Fruit fly (Drosophila melanogaster) whole organism, embryonic: Measurements from ENCODE around the gene Or85a.

Experiments
- Ada2b ChIP-seq: fragments of 200-800 bp; sonication (Bioruptor generic); IDR thresholded peaks from 2 replicates; pipeline ENCODE4 v1.3.6; 2022; ENCODE audit warnings: missing biosample characterization, missing genetic modification characterization
- CG10267 ChIP-seq: fragments of 200-800 bp; sonication (Bioruptor generic); optimal IDR thresholded peaks from 2 replicates; lab custom pipeline; 2018; ENCODE audit warnings: missing biosample characterization, mild to moderate bottlenecking, missing genetic modification characterization, moderate library complexity
- CG10979 ChIP-seq: fragments of 200-800 bp; sonication (Bioruptor generic); optimal IDR thresholded peaks from 2 replicates; lab custom pipeline; 2018; ENCODE audit warnings: missing biosample characterization, mild to moderate bottlenecking, missing genetic modification characterization, moderate library complexity
- CG12071 ChIP-seq: fragments of 200-800 bp; sonication (Bioruptor generic); optimal IDR thresholded peaks from 3 replicates; lab custom pipeline; 2018; ENCODE audit warnings: missing biosample characterization, mild to moderate bottlenecking, missing genetic modification characterization
- CG13287 ChIP-seq: fragments of 200-800 bp; sonication (Bioruptor generic); IDR thresholded peaks from 2 replicates; pipeline ENCODE4 v1.3.6; 2022; ENCODE audit warnings: missing biosample characterization, missing genetic modification characterization; ENCODE audit not compliant: partially characterized antibody
- CG14050 ChIP-seq: fragments of 200-800 bp; sonication (Bioruptor generic); IDR thresholded peaks from 3 replicates; pipeline ENCODE4 v1.3.6; 2022; ENCODE audit warnings: missing biosample characterization, missing genetic modification characterization
- CG2116 ChIP-seq: fragments of 200-800 bp; sonication (Bioruptor generic); optimal IDR thresholded peaks from 3 replicates; lab custom pipeline; 2018; ENCODE audit warnings: missing biosample characterization, mild to moderate bottlenecking, missing genetic modification characterization
- CG2199 ChIP-seq: fragments of 200-800 bp; sonication (Bioruptor generic); IDR thresholded peaks from 3 replicates; pipeline ENCODE4 v1.3.6; 2022; ENCODE audit warnings: missing biosample characterization, missing genetic modification characterization
- CG2202 ChIP-seq: fragments of 200-800 bp; sonication (Bioruptor generic); optimal IDR thresholded peaks from 2 replicates; lab custom pipeline; 2018; ENCODE audit warnings: missing biosample characterization, mild to moderate bottlenecking, missing genetic modification characterization
- CG3838 ChIP-seq: fragments of 200-800 bp; sonication (Bioruptor generic); optimal IDR thresholded peaks from 3 replicates; lab custom pipeline; 2016; ENCODE audit warnings: missing biosample characterization, missing genetic modification characterization
- CG4328 ChIP-seq: fragments of 200-800 bp; sonication (Bioruptor generic); optimal IDR thresholded peaks from 3 replicates; lab custom pipeline; 2017; ENCODE audit warnings: missing biosample characterization, missing genetic modification reagents, missing genetic modification characterization
- CG4820 ChIP-seq: fragments of 200-800 bp; sonication (Bioruptor generic); optimal IDR thresholded peaks from 3 replicates; lab custom pipeline; 2016; ENCODE audit warnings: missing biosample characterization, missing genetic modification characterization
- CG6175 ChIP-seq: fragments of 200-800 bp; sonication (Bioruptor generic); IDR thresholded peaks from 3 replicates; pipeline ENCODE4 v1.3.6; 2022; ENCODE audit warnings: missing biosample characterization, missing genetic modification characterization
- CG6272 ChIP-seq: fragments of 200-800 bp; sonication (Bioruptor generic); IDR thresholded peaks from 2 replicates; pipeline ENCODE4 v1.3.6; 2022; ENCODE audit warnings: missing biosample characterization, missing genetic modification characterization
- CG7372 ChIP-seq: fragments of 200-800 bp; sonication (Bioruptor generic); IDR thresholded peaks from 2 replicates; pipeline ENCODE4 v1.3.6; 2022; ENCODE audit warnings: missing biosample characterization, missing genetic modification characterization
- CG8359 ChIP-seq: fragments of 200-800 bp; sonication (Bioruptor generic); optimal IDR thresholded peaks from 2 replicates; lab custom pipeline; 2017; ENCODE audit warnings: missing biosample characterization, mild to moderate bottlenecking, missing genetic modification characterization, borderline replicate concordance
- CG9797 ChIP-seq: fragments of 200-800 bp; sonication (Bioruptor generic); optimal IDR thresholded peaks from 3 replicates; lab custom pipeline; 2018; ENCODE audit warnings: missing biosample characterization, mild to moderate bottlenecking, missing genetic modification characterization
- Chrac-16 ChIP-seq: fragments of 200-800 bp; sonication (Bioruptor generic); optimal IDR thresholded peaks from 3 replicates; lab custom pipeline; 2016; ENCODE audit warnings: missing biosample characterization, missing genetic modification characterization
- Dref ChIP-seq: fragments of 200-800 bp; sonication (Bioruptor generic); IDR thresholded peaks from 2 replicates; pipeline ENCODE4 v1.3.6; 2022; ENCODE audit warnings: missing biosample characterization, missing genetic modification characterization
- Elba2 ChIP-seq: fragments of 200-800 bp; sonication (Bioruptor generic); optimal IDR thresholded peaks from 3 replicates; lab custom pipeline; 2016; ENCODE audit warnings: missing biosample characterization, missing genetic modification characterization
- Lpt ChIP-seq: fragments of >200 bp; optimal IDR thresholded peaks from 2 replicates; lab custom pipeline; 2018; ENCODE audit warnings: missing biosample characterization, missing genetic modification characterization
- MESR4 ChIP-seq: fragments of 200-800 bp; sonication (Bioruptor generic); optimal IDR thresholded peaks from 2 replicates; lab custom pipeline; 2018; ENCODE audit warnings: missing biosample characterization, mild to moderate bottlenecking, missing genetic modification characterization, moderate library complexity
- Nf-YB ChIP-seq: fragments of 200-800 bp; sonication (Bioruptor generic); optimal IDR thresholded peaks from 3 replicates; lab custom pipeline; 2019; ENCODE audit warnings: missing biosample characterization, mild to moderate bottlenecking, missing genetic modification characterization, moderate library complexity
- Pdp1 ChIP-seq, 2 experiments: fragments of 200-800 bp; sonication (Bioruptor generic); optimal IDR thresholded peaks; 3 replicates each; lab custom pipeline; 2016; ENCODE audit warnings: missing biosample characterization in 2 of 2, missing genetic modification characterization in 2 of 2, mild to moderate bottlenecking in 1 of 2, moderate library complexity in 1 of 2
- Ptx1 ChIP-seq: fragments of 200-800 bp; sonication (Bioruptor generic); IDR thresholded peaks from 2 replicates; pipeline ENCODE4 v1.3.6; 2022; ENCODE audit warnings: missing biosample characterization, missing genetic modification characterization
- Ravus ChIP-seq: fragments of 200-800 bp; sonication (Bioruptor generic); IDR thresholded peaks from 2 replicates; pipeline ENCODE4 v1.3.6; 2022; ENCODE audit warnings: missing biosample characterization, missing genetic modification characterization
- Sin3A ChIP-seq: fragments of >200 bp; optimal IDR thresholded peaks from 2 replicates; lab custom pipeline; 2018
- Taf1 ChIP-seq: fragments of 200-800 bp; sonication (Bioruptor generic); IDR thresholded peaks from 2 replicates; pipeline ENCODE4 v1.3.6; 2022; ENCODE audit warnings: missing biosample characterization, missing genetic modification characterization
- ara ChIP-seq: fragments of 200-800 bp; sonication (Bioruptor generic); IDR thresholded peaks from 2 replicates; pipeline ENCODE4 v1.3.6; 2022; ENCODE audit warnings: missing biosample characterization, missing genetic modification characterization
- ham ChIP-seq: fragments of 200-800 bp; sonication (Bioruptor generic); IDR thresholded peaks from 2 replicates; pipeline ENCODE4 v1.3.6; 2022; ENCODE audit warnings: missing biosample characterization, missing genetic modification characterization
- inv ChIP-seq: fragments of 200-800 bp; sonication (Bioruptor generic); IDR thresholded peaks from 2 replicates; pipeline ENCODE4 v1.3.6; 2022; ENCODE audit warnings: missing biosample characterization, missing genetic modification characterization; ENCODE audit not compliant: partially characterized antibody
- knrl ChIP-seq: fragments of 200-800 bp; sonication (Bioruptor generic); IDR thresholded peaks from 3 replicates; pipeline ENCODE4 v1.3.6; 2022; ENCODE audit warnings: missing biosample characterization, missing genetic modification characterization; ENCODE audit not compliant: partially characterized antibody
- lola ChIP-seq, 3 experiments: fragments of >200 bp in 2 of 3; fragments of 200-800 bp in 1 of 3; sonication (Bioruptor generic) in 1 of 3; optimal IDR thresholded peaks; 2 replicates each; lab custom pipeline; 2017 to 2019; ENCODE audit warnings: missing biosample characterization in 3 of 3, missing genetic modification characterization in 3 of 3, mild to moderate bottlenecking in 1 of 3, moderate library complexity in 1 of 3
- org-1 ChIP-seq: fragments of 200-800 bp; sonication (Bioruptor generic); optimal IDR thresholded peaks from 2 replicates; lab custom pipeline; 2017; ENCODE audit warnings: missing biosample characterization, missing genetic modification characterization
- p53 ChIP-seq: fragments of 200-800 bp; sonication (Bioruptor generic); optimal IDR thresholded peaks from 2 replicates; lab custom pipeline; 2016; ENCODE audit warnings: missing biosample characterization, missing genetic modification characterization
- prd ChIP-seq, 3 experiments: fragments of >200 bp in 2 of 3; fragments of 200-800 bp in 1 of 3; sonication (Bioruptor generic) in 1 of 3; optimal IDR thresholded peaks in 2 of 3; IDR thresholded peaks in 1 of 3; 2 replicates in 2 of 3; 3 replicates in 1 of 3; pipeline versions ENCODE4 v1.3.6 to Lab custom; 2017 to 2022; ENCODE audit warnings: missing biosample characterization in 1 of 3, missing genetic modification characterization in 1 of 3
- row ChIP-seq: fragments of 200-800 bp; sonication (Bioruptor generic); IDR thresholded peaks from 3 replicates; pipeline ENCODE4 v1.3.6; 2022; ENCODE audit warnings: missing biosample characterization, missing genetic modification characterization
- schlank ChIP-seq: fragments of 200-800 bp; sonication (Bioruptor generic); optimal IDR thresholded peaks from 2 replicates; lab custom pipeline; 2018; ENCODE audit warnings: missing biosample characterization, mild to moderate bottlenecking, missing genetic modification characterization
- sima ChIP-seq: fragments of 200-800 bp; sonication (Bioruptor generic); optimal IDR thresholded peaks from 2 replicates; lab custom pipeline; 2016; ENCODE audit warnings: missing biosample characterization, missing genetic modification characterization
- slou ChIP-seq: fragments of 200-800 bp; sonication (Bioruptor generic); optimal IDR thresholded peaks from 3 replicates; lab custom pipeline; 2016; ENCODE audit warnings: missing biosample characterization, missing genetic modification characterization
- ssp ChIP-seq: fragments of 200-800 bp; sonication (Bioruptor generic); IDR thresholded peaks from 2 replicates; pipeline ENCODE4 v1.3.6; 2022; ENCODE audit warnings: missing biosample characterization, missing genetic modification characterization
- tin ChIP-seq: fragments of 200-800 bp; sonication (Bioruptor generic); optimal IDR thresholded peaks from 3 replicates; lab custom pipeline; 2016; ENCODE audit warnings: missing biosample characterization, missing genetic modification characterization
- trem ChIP-seq: fragments of 200-800 bp; optimal IDR thresholded peaks from 3 replicates; lab custom pipeline; 2019; ENCODE audit warnings: missing biosample characterization, mild to moderate bottlenecking, missing genetic modification characterization, moderate library complexity
- twi ChIP-seq: fragments of 200-800 bp; optimal IDR thresholded peaks from 2 replicates; lab custom pipeline; 2019; ENCODE audit warnings: missing biosample characterization, mild to moderate bottlenecking, missing genetic modification characterization, moderate library complexity
- vvl ChIP-seq: fragments of 200-800 bp; sonication (Bioruptor generic); IDR thresholded peaks from 2 replicates; pipeline ENCODE4 v1.3.6; 2022; ENCODE audit warnings: missing biosample characterization, missing genetic modification characterization
- zf30C ChIP-seq: fragments of 200-800 bp; sonication (Bioruptor generic); optimal IDR thresholded peaks from 3 replicates; lab custom pipeline; 2018; ENCODE audit warnings: missing biosample characterization, mild to moderate bottlenecking, missing genetic modification characterization
- zfh1 ChIP-seq: fragments of 200-800 bp; sonication (Bioruptor generic); IDR thresholded peaks from 3 replicates; pipeline ENCODE4 v1.3.6; 2022; ENCODE audit warnings: missing biosample characterization, missing genetic modification characterization

Or85a gene

DNA sequence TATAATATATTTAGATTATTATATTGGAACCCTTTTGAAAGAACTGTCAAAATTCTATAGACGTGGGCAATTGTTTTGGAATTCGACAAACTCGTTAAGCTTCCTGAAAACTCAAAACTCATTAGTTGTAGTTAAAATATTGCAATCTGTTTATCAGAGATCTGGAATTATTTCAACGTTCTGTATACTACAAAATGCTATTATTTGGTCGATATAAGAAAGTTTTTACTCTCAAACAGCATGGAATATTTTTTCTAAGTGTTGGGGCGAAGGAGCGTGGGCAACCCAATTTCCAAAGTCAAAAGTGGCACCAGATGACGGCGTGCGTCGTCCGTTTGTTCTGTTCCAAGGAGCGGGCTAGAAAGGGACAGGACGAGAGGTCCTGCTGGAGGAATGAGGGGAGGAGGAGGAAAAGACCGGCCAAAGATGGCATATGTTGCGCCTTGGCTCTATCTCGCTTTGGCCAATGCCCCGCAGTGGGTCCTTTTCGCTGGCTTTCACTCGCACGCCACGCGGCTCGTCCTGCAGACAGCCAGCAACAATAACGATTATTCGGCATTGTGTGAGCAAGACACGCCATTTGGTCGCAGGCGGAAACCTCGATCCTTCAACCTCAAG lies 35.7 kb upstream of the Or85a start (continued):
- TF ChIP-seq CG7372 (GFP tag; lab: Robert Waterston, UW) (no peak), Lpt (no peak), Ada2b (GFP tag; lab: Robert Waterston, UW) (no peak), schlank (tag; lab: Kevin White, UChicago) (no peak), prd (optimal IDR thresholded peaks at IDR 0.05; lab: Kevin White, UChicago) (no peak), prd (GFP tag; IDR thresholded peaks at IDR 0.05; lab: Robert Waterston, UW) (no peak), CG2116 (GFP tag; lab: Kevin White, UChicago) (no peak), slou (no peak), org-1 (GFP tag; lab: Kevin White, UChicago) (no peak), CG4328 (GFP tag; lab: Kevin White, UChicago) (no peak), lola (GFP tag; optimal IDR thresholded peaks at IDR 0.05; lab: Kevin White, UChicago) (peak in 1 of 3 experiments; percentile 11), knrl (GFP tag; lab: Robert Waterston, UW) (no peak), CG4820 (GFP tag; lab: Kevin White, UChicago) (no peak), CG8359 (GFP tag; lab: Kevin White, UChicago) (no peak), CG14050 (GFP tag; lab: Robert Waterston, UW) (no peak), Pdp1 (GFP tag; optimal IDR thresholded peaks at IDR 0.05; lab: Kevin White, UChicago) (no peak), Taf1 (GFP tag; lab: Robert Waterston, UW) (no peak), MESR4 (GFP tag; lab: Kevin White, UChicago) (no peak), Ptx1 (GFP tag; lab: Robert Waterston, UW) (no peak), sima (no peak), Ravus (GFP tag; lab: Robert Waterston, UW) (no peak), p53 (GFP tag; lab: Kevin White, UChicago) (no peak), CG6272 (GFP tag; lab: Robert Waterston, UW) (no peak), inv (GFP tag; lab: Robert Waterston, UW) (no peak), CG10267 (tag; lab: Kevin White, UChicago) (peak; percentile 36), Elba2 (GFP tag; lab: Kevin White, UChicago) (no peak), CG10979 (peak; percentile 42), twi (tag; lab: Kevin White, UChicago) (peak; percentile 83), CG3838 (GFP tag; lab: Kevin White, UChicago) (no peak), tin (no peak), trem (tag; lab: Kevin White, UChicago) (peak; percentile 9), Nf-YB (GFP tag; lab: Kevin White, UChicago) (no peak)

DNA sequence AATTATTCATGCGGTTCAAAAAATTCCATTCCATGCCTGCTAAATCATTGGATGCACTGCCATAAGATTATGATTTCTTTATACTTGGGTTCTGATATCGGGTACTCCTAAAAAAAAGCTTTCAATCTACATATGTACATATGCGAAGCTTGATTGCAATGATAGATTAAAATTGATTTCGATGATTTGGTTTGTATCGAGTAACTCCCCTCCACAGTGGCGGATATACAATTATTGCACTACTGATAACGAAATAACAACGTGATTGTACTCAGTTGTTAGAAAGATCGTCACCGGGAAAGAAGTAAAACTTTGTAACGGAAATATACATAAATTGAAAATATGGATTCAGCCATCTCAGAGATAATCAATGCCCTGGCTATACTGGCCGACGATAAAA lies 33.9 kb upstream of the Or85a start, which contains the start of gene Nazo:
Gene Nazo (plus strand): TSS at position 180 of the 400 bp plus-strand sequence.
- no peak for TF ChIP-seq CG6175 (GFP tag; lab: Robert Waterston, UW)
- peak; percentile 18; the same call in 1 of the 2 replicates for TF ChIP-seq Dref
- TF ChIP-seq ara (GFP tag; lab: Robert Waterston, UW) = no peak
- TF ChIP-seq, all 482 proteins: peak for 1

DNA sequence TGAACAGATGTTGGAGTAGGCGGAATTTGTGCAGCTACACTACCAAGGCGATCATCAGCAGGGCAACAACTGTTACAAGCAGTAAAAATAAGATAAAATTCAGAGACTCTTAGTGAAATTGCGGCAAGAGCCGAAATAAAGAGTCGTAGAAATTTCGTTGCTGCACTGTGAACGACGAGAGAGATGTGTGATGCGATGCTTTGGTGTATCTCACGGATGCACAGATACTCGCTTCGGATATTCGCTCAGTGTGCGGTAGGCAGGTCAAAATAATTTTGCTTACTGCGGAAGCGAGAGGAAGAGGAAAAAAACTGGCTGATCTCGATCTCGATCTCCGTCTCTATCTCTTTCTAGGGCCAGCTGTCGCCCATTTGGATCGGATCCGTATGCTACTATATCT lies 32.8 kb upstream of the Or85a start:
- 0 out of 2 replicates have a peak, but pooled peaks have one; percentile 14 for TF ChIP-seq Ptx1 (GFP tag; lab: Robert Waterston, UW)
- peak; percentile 88 for TF ChIP-seq twi (tag; lab: Kevin White, UChicago)
- TF ChIP-seq ham = no peak
- TF ChIP-seq Sin3A (lab: Kevin White, UChicago) = no peak
- no peak for TF ChIP-seq prd (optimal IDR thresholded peaks at IDR 0.05; lab: Kevin White, UChicago)
- peak; percentile 27; the same call in 1 of the 3 replicates for TF ChIP-seq prd (GFP tag; IDR thresholded peaks at IDR 0.05; lab: Robert Waterston, UW)
- TF ChIP-seq row = 0 out of 3 replicates have a peak, but pooled peaks have one; percentile 28
- TF ChIP-seq CG2199 (GFP tag; lab: Robert Waterston, UW) = 0 out of 3 replicates have a peak, but pooled peaks have one; percentile 38
- TF ChIP-seq Chrac-16 (GFP tag; lab: Kevin White, UChicago) = no peak
- TF ChIP-seq Pdp1 (GFP tag; optimal IDR thresholded peaks at IDR 0.05; lab: Kevin White, UChicago) = no peak
- 0 out of 3 replicates have a peak, but pooled peaks have one; percentile 6 for TF ChIP-seq zfh1
- TF ChIP-seq zf30C = peak; percentile 92
- TF ChIP-seq vvl (GFP tag; lab: Robert Waterston, UW) = 0 out of 2 replicates have a peak, but pooled peaks have one; percentile 22
- TF ChIP-seq CG9797 (GFP tag; lab: Kevin White, UChicago) = no peak
- no peak for TF ChIP-seq CG13287
- no peak for TF ChIP-seq CG12071 (GFP tag; lab: Kevin White, UChicago)
- no peak for TF ChIP-seq CG2202
- TF ChIP-seq ssp (GFP tag; lab: Robert Waterston, UW) = no peak
